Worm (Caenorhabditis elegans) whole organism, young adult: ENCODE measurements around the gene pqn-74.

ENCODE experiments used
- B0261.1 ChIP-seq: sonication (generic microtip); optimal IDR thresholded peaks from 2 replicates; lab custom pipeline; 2016; ENCODE audit warnings: mild to moderate bottlenecking, missing genetic modification characterization, moderate library complexity, missing compliant biosample characterization
- F10E7.11 ChIP-seq: sonication (generic microtip); optimal IDR thresholded peaks from 2 replicates; lab custom pipeline; 2017; ENCODE audit warnings: mild to moderate bottlenecking, missing genetic modification characterization, moderate library complexity, missing compliant biosample characterization
- K11D2.4 ChIP-seq: fragments of 200-800 bp; sonication (Bioruptor generic); IDR thresholded peaks from 2 replicates; pipeline ENCODE4 v1.3.6; 2022; ENCODE audit warnings: missing genetic modification reagents, missing genetic modification characterization, missing compliant biosample characterization
- bed-1 ChIP-seq: fragments of 200-800 bp; sonication (Bioruptor generic); IDR thresholded peaks from 2 replicates; pipeline ENCODE4 v1.3.6; 2022; ENCODE audit warnings: missing genetic modification reagents, missing genetic modification characterization, missing compliant biosample characterization
- ceh-27 ChIP-seq: fragments of 200-800 bp; sonication (Bioruptor generic); optimal IDR thresholded peaks from 2 replicates; lab custom pipeline; 2018; ENCODE audit warnings: mild to moderate bottlenecking, missing genetic modification characterization, moderate library complexity, missing compliant biosample characterization
- hsf-1 ChIP-seq: fragments of 200-800 bp; sonication (Bioruptor generic); IDR thresholded peaks from 2 replicates; pipeline ENCODE4 v1.3.6; 2022; ENCODE audit warnings: missing genetic modification reagents, missing genetic modification characterization, missing compliant biosample characterization
- lir-1 ChIP-seq: fragments of 200-800 bp; sonication (Bioruptor generic); conservative IDR thresholded peaks from 2 replicates; pipeline ENCODE4 v1.3.6; 2022; ENCODE audit warnings: missing genetic modification reagents, missing genetic modification characterization, missing compliant biosample characterization
- nhr-120 ChIP-seq: fragments of 200-800 bp; sonication (Bioruptor generic); IDR thresholded peaks from 2 replicates; pipeline ENCODE4 v1.3.6; 2022; ENCODE audit warnings: missing genetic modification characterization, missing compliant biosample characterization
- rec-8 ChIP-seq, 2 experiments: sonication (generic microtip); optimal IDR thresholded peaks; 2 replicates each; lab custom pipeline; 2016; ENCODE audit warnings: mild to moderate bottlenecking in 2 of 2, missing genetic modification characterization in 2 of 2, missing genetic modification reagents in 2 of 2, missing genotype in 2 of 2, missing biosample characterization in 1 of 2, missing compliant biosample characterization in 1 of 2, moderate library complexity in 1 of 2
- snpc-4 ChIP-seq, 5 experiments: fragments of 150-350 bp in 1 of 5; sonication (generic microtip) in 4 of 5; optimal IDR thresholded peaks; 2 replicates each; lab custom pipeline; 2014 to 2018; ENCODE audit warnings: missing genetic modification characterization in 5 of 5, missing biosample characterization in 3 of 5, antibody characterized with exemption in 2 of 5, mild to moderate bottlenecking in 2 of 5, missing compliant biosample characterization in 2 of 5, missing genotype in 2 of 5, moderate library complexity in 2 of 5, missing genetic modification reagents in 1 of 5
- unc-130 ChIP-seq: sonication (generic microtip); optimal IDR thresholded peaks from 2 replicates; lab custom pipeline; 2016; ENCODE audit warnings: missing genetic modification reagents, missing genetic modification characterization, missing compliant biosample characterization
- unc-62 ChIP-seq: fragments of 150-350 bp; optimal IDR thresholded peaks from 2 replicates; lab custom pipeline; 2014; ENCODE audit warnings: missing biosample characterization, missing genetic modification reagents, missing genetic modification characterization

DNA sequence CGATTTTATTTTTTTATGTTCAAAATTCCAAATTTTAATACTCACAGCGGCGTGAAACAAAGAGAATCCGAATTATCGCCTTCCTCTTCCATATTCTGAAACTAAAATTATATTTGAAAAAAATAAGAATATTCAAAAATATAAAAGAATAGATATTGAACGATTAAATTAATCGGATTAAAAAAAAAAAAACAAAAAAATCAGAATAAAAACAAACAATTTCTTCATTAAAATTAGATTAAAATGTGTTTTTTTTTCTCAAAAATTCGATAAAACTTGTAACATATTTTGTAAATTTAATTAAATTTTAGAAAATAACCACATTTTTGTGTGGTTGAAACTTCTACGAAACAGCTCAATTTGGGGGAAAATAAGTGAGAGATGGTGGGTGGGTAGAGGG is 48.4 kb downstream of the pqn-74 start, which contains the start of gene cpsf-3:
- no peak for TF ChIP-seq snpc-4 (GFP tag; optimal IDR thresholded peaks at IDR 0.05; lab: Kevin White, UChicago)
- no peak for TF ChIP-seq snpc-4 (tag; optimal IDR thresholded peaks at IDR 0.05; lab: Kevin White, UChicago)
- TF ChIP-seq rec-8 (tag; optimal IDR thresholded peaks at IDR 0.05; lab: Kevin White, UChicago) = no peak
- no peak for TF ChIP-seq hsf-1 (GFP tag; lab: Robert Waterston, UW)
- no peak for TF ChIP-seq bed-1
- no peak for TF ChIP-seq unc-130 (GFP tag; lab: Kevin White, UChicago)
- no peak for TF ChIP-seq unc-62 (GFP tag; lab: Kevin White, UChicago)
- no peak for TF ChIP-seq F10E7.11 (tag; lab: Kevin White, UChicago)
- TF ChIP-seq B0261.1 (tag; lab: Kevin White, UChicago) = no peak
- no peak for TF ChIP-seq nhr-120 (GFP tag; lab: Robert Waterston, UW)
- TF ChIP-seq lir-1 (GFP tag; lab: Robert Waterston, UW) = no peak
- TF ChIP-seq ceh-27 (GFP tag; lab: Kevin White, UChicago) = no peak
- TF ChIP-seq K11D2.4 (GFP tag; lab: Robert Waterston, UW) = no peak
